Worm (Caenorhabditis elegans): ENCODE results near the gene phf-33.

phf-33 gene

DNA sequence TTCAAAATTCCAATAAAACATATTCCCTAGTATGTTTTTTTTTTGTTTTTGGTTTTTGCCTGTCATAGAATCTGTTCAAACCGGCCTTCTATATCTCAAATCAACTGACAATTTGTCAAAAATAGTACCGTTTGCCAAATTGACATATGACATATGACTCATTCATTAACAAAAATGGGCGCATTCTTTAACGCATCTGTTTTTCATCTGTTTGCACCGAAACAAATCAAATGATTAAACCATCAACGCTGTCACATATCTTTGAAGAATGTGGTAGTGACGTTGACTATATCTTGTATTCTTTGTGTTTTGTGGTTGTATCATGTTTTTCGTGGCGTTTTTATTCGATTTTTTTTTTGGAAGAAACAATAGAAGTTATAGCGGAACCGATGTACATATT, 36.3 kb upstream of the phf-33 start (continued):
- no peak for TF ChIP-seq ceh-32 (tag; optimal IDR thresholded peaks at IDR 0.05; ENCODE audit: poor library complexity)
- no peak for TF ChIP-seq nhr-111 (GFP tag; optimal IDR thresholded peaks at IDR 0.05)
- no peak for TF ChIP-seq nhr-41 (GFP tag; IDR thresholded peaks at IDR 0.05)
- peak; percentile 5 for TF ChIP-seq mep-1 (tag; optimal IDR thresholded peaks at IDR 0.05)
- no peak for TF ChIP-seq rbr-2 (tag; optimal IDR thresholded peaks at IDR 0.05)
- TF ChIP-seq pha-4 (GFP tag; IDR thresholded peaks at IDR 0.05) = no peak
- no peak for TF ChIP-seq pha-4 (tag; optimal IDR thresholded peaks at IDR 0.05)
- no peak for TF ChIP-seq pqm-1 (tag; optimal IDR thresholded peaks at IDR 0.05)
- no peak for TF ChIP-seq F37D6.2 (tag; optimal IDR thresholded peaks at IDR 0.05)
- TF ChIP-seq spr-3 (GFP tag; optimal IDR thresholded peaks at IDR 0.05) = no peak
- TF ChIP-seq unc-62 (GFP tag; optimal IDR thresholded peaks at IDR 0.05 in 1 of 2) = peak in 1 of 2 experiments; percentile 54
- no peak for TF ChIP-seq unc-62 (tag; optimal IDR thresholded peaks at IDR 0.05)
- no peak for TF ChIP-seq lin-13 (GFP tag; optimal IDR thresholded peaks at IDR 0.05)
- TF ChIP-seq F26F4.8 (GFP tag; conservative IDR thresholded peaks at IDR 0.05) = no peak
- no peak for TF ChIP-seq lin-38 (GFP tag; IDR thresholded peaks at IDR 0.05)
- TF ChIP-seq lin-1 (GFP tag; IDR thresholded peaks at IDR 0.05) = no peak
- TF ChIP-seq tag-97 (GFP tag; IDR thresholded peaks at IDR 0.05) = no peak
- no peak for TF ChIP-seq gei-8 (GFP tag; optimal IDR thresholded peaks at IDR 0.05)
- peak in 1 of 2 experiments; percentile 35 for TF ChIP-seq mdl-1 (tag; optimal IDR thresholded peaks at IDR 0.05)
- no peak for TF ChIP-seq zag-1 (tag; optimal IDR thresholded peaks at IDR 0.05)
- TF ChIP-seq unc-130 (GFP tag; optimal IDR thresholded peaks at IDR 0.05) = no peak
- no peak for TF ChIP-seq dmd-8 (GFP tag; IDR thresholded peaks at IDR 0.05)
- TF ChIP-seq nhr-28 (tag; optimal IDR thresholded peaks at IDR 0.05) = peak; percentile 94

DNA sequence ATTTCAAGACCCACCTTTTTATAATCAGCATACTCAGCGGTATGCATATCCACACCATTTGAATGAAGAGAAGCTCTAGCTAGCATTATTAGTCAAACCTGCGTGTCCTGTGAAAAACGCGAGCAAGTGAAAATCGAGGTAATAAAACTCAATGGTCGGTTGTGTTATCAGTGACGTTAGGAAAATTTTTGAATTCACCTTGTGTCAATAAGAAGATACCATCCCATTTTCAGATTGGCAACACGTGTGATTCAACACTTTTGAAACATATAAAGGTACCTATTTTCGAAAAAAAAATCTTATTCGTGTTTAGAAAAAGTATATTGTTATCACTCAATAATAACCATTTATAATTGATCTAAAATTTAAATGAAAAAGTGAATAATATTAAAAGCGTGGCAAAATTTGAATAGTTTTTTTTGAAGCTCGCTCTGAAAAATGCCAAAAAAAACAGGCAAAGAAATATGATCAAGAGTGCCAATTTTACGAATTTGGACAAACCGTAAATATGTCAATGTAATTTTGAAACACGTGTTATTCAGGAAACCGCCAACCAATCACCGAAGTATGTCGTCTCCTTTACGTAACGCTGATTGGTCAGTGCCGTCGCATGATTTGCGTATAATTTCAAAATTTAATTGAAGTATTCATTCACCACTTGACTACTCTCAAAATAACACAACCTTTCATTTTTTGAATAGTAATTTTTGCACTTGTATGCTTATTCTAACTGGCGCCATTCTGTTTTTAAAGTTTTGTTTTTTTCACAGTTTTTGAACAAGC, 33.1 kb upstream of the phf-33 start, which contains the start of gene F46G10.1:
Gene F46G10.1 (minus strand): TSS at position 115 of the 783 bp plus-strand sequence.
- TF ChIP-seq spr-1 (tag; optimal IDR thresholded peaks at IDR 0.05) = no peak
- TF ChIP-seq hlh-11 (tag; optimal IDR thresholded peaks at IDR 0.05) = peak; percentile 47
- TF ChIP-seq unc-39 (tag; optimal IDR thresholded peaks at IDR 0.05) = no peak
- no peak for TF ChIP-seq nhr-25 (tag; optimal IDR thresholded peaks at IDR 0.05; ENCODE audit: borderline replicate concordance, insufficient read depth)
- peak; percentile 70 for TF ChIP-seq dve-1 (tag; optimal IDR thresholded peaks at IDR 0.05; ENCODE audit: insufficient read depth)
- no peak for TF ChIP-seq nhr-102 (tag; optimal IDR thresholded peaks at IDR 0.05)
- TF ChIP-seq Y48G9A.11 (GFP tag; IDR thresholded peaks at IDR 0.05) = no peak
- no peak for TF ChIP-seq lin-39 (tag; optimal IDR thresholded peaks at IDR 0.05)
- TF ChIP-seq jun-1 (tag; optimal IDR thresholded peaks at IDR 0.05) = no peak
- no peak for TF ChIP-seq ctbp-1 (GFP tag; IDR thresholded peaks at IDR 0.05)
- no peak for TF ChIP-seq F26F4.8 (GFP tag; conservative IDR thresholded peaks at IDR 0.05)
- no peak for TF ChIP-seq ces-1 (GFP tag; optimal IDR thresholded peaks at IDR 0.05)
- TF ChIP-seq zfp-3 (GFP tag; conservative IDR thresholded peaks at IDR 0.05) = no peak
- no peak for TF ChIP-seq fos-1 (tag; optimal IDR thresholded peaks at IDR 0.05)
- TF ChIP-seq nhr-10 (tag; optimal IDR thresholded peaks at IDR 0.05) = no peak
- TF ChIP-seq saeg-2 (GFP tag; IDR thresholded peaks at IDR 0.05) = no peak
- TF ChIP-seq hlh-30 (tag; optimal IDR thresholded peaks at IDR 0.05; ENCODE audit: insufficient read depth) = peak; percentile 21
- no peak for TF ChIP-seq F49E8.2 (tag; optimal IDR thresholded peaks at IDR 0.05; ENCODE audit: borderline replicate concordance)
- TF ChIP-seq Y5F2A.4 (GFP tag; optimal IDR thresholded peaks at IDR 0.05) = no peak
- TF ChIP-seq snpc-4 (tag; optimal IDR thresholded peaks at IDR 0.05) = no peak
- no peak for TF ChIP-seq ceh-28 (tag; optimal IDR thresholded peaks at IDR 0.05)
- TF ChIP-seq R02D3.7 (tag; optimal IDR thresholded peaks at IDR 0.05) = no peak
- TF ChIP-seq nhr-111 (GFP tag; optimal IDR thresholded peaks at IDR 0.05) = no peak
- TF ChIP-seq egl-27 (tag; optimal IDR thresholded peaks at IDR 0.05) = no peak
- TF ChIP-seq zfp-2 (tag; optimal IDR thresholded peaks at IDR 0.05) = no peak
- TF ChIP-seq lin-13 (GFP tag; optimal IDR thresholded peaks at IDR 0.05) = no peak
- no peak for TF ChIP-seq ceh-32 (tag; optimal IDR thresholded peaks at IDR 0.05; ENCODE audit: poor library complexity)
- no peak for TF ChIP-seq mes-2 (tag; optimal IDR thresholded peaks at IDR 0.05; ENCODE audit: poor library complexity, severe bottlenecking)
- TF ChIP-seq lin-1 (GFP tag; IDR thresholded peaks at IDR 0.05) = no peak
- TF ChIP-seq ztf-7 (tag; optimal IDR thresholded peaks at IDR 0.05) = peak; percentile 26
- no peak for TF ChIP-seq dmd-9 (GFP tag; IDR thresholded peaks at IDR 0.05)
- TF ChIP-seq zag-1 (tag; optimal IDR thresholded peaks at IDR 0.05) = no peak

Measured in whole organism, L4 larva.